Fruit fly (Drosophila melanogaster): ENCODE results near the gene CG13998.

The CG13998 gene

dm6 chr2L:5979957-5980861, 23.6 kb upstream of the CG13998 start (continued):
- peak; percentile 92 for TF ChIP-seq CG1832 (GFP tag; optimal IDR thresholded peaks at IDR 0.05)
- peak; percentile 82 for TF ChIP-seq sens (GFP tag)
- TF ChIP-seq Hmr (GFP tag; optimal IDR thresholded peaks at IDR 0.05), result peak; percentile 39
- TF ChIP-seq Asciz (GFP tag; optimal IDR thresholded peaks at IDR 0.05), result peak; percentile 31
- peak; percentile 17 for TF ChIP-seq CG2120 (GFP tag; optimal IDR thresholded peaks at IDR 0.05)
- TF ChIP-seq cwo (GFP tag; optimal IDR thresholded peaks at IDR 0.05), result peak; percentile 33
- peak; percentile 57 for TF ChIP-seq wek (GFP tag; optimal IDR thresholded peaks at IDR 0.05)
- no peak for TF ChIP-seq lola (GFP tag; optimal IDR thresholded peaks at IDR 0.05)
- peak; percentile 51 for TF ChIP-seq B-H2 (GFP tag; optimal IDR thresholded peaks at IDR 0.05)
- peak; percentile 82 for TF ChIP-seq Jarid2 (GFP tag; optimal IDR thresholded peaks at IDR 0.05)
- peak; percentile 41 for TF ChIP-seq sd (tag; optimal IDR thresholded peaks at IDR 0.05)
- TF ChIP-seq sug (tag; optimal IDR thresholded peaks at IDR 0.05), result peak; percentile 99
- peak; percentile 91 for TF ChIP-seq pros (GFP tag; optimal IDR thresholded peaks at IDR 0.05)
- peak; percentile 13 for TF ChIP-seq CG18011 (GFP tag; optimal IDR thresholded peaks at IDR 0.05)
- TF ChIP-seq lbe (GFP tag; optimal IDR thresholded peaks at IDR 0.05), result peak; percentile 70
- no peak for TF ChIP-seq H2.0 (GFP tag; IDR thresholded peaks at IDR 0.05)
- TF ChIP-seq CG4707 (GFP tag; optimal IDR thresholded peaks at IDR 0.05), result peak; percentile 11
- no peak for TF ChIP-seq MESR4 (GFP tag; optimal IDR thresholded peaks at IDR 0.05)
- peak; percentile 22 for TF ChIP-seq PHDP (tag; optimal IDR thresholded peaks at IDR 0.05)
- TF ChIP-seq Spps (tag; optimal IDR thresholded peaks at IDR 0.05), result peak; percentile 24
- peak; percentile 53 for TF ChIP-seq CG11398 (GFP tag; optimal IDR thresholded peaks at IDR 0.05)
- peak; percentile 82 for TF ChIP-seq Fer1 (GFP tag; optimal IDR thresholded peaks at IDR 0.05)
- TF ChIP-seq her (GFP tag; optimal IDR thresholded peaks at IDR 0.05), result peak; percentile 65
- peak; percentile 16 to 27 for TF ChIP-seq bsh (GFP tag; optimal IDR thresholded peaks at IDR 0.05)
- TF ChIP-seq CG14710 (tag; optimal IDR thresholded peaks at IDR 0.05), result no peak
- peak; percentile 48 for TF ChIP-seq yki (optimal IDR thresholded peaks at IDR 0.05)
- peak; percentile 73 for TF ChIP-seq lab (GFP tag; optimal IDR thresholded peaks at IDR 0.05)
- no peak for TF ChIP-seq zen (tag; optimal IDR thresholded peaks at IDR 0.05)
- peak; percentile 0 for TF ChIP-seq CG4328 (GFP tag; optimal IDR thresholded peaks at IDR 0.05)
- no peak for TF ChIP-seq Hr78 (GFP tag; optimal IDR thresholded peaks at IDR 0.05)
- TF ChIP-seq grau (tag; optimal IDR thresholded peaks at IDR 0.05), result peak; percentile 33
- TF ChIP-seq Stat92E (GFP tag; optimal IDR thresholded peaks at IDR 0.05), result peak in 1 of 3 experiments; percentile 79
- TF ChIP-seq CG17359 (tag; optimal IDR thresholded peaks at IDR 0.05), result peak; percentile 44
- TF ChIP-seq salm (tag; optimal IDR thresholded peaks at IDR 0.05), result peak; percentile 42
- TF ChIP-seq Mes4 (GFP tag; optimal IDR thresholded peaks at IDR 0.05), result peak; percentile 10
- TF ChIP-seq CG31224 (GFP tag; IDR thresholded peaks at IDR 0.05), result no peak
- TF ChIP-seq nerfin-1 (tag; optimal IDR thresholded peaks at IDR 0.05), result peak; percentile 32
- TF ChIP-seq gcm (GFP tag; optimal IDR thresholded peaks at IDR 0.05), result peak; percentile 26
- TF ChIP-seq CG6272 (GFP tag; IDR thresholded peaks at IDR 0.05), result no peak
- no peak for TF ChIP-seq CG4360 (GFP tag; IDR thresholded peaks at IDR 0.05)
- peak in 1 of 2 experiments; percentile 62 for TF ChIP-seq Eip74EF (GFP tag; optimal IDR thresholded peaks at IDR 0.05)
- TF ChIP-seq hkb (optimal IDR thresholded peaks at IDR 0.05), result no peak
- TF ChIP-seq hkb (GFP tag; IDR thresholded peaks at IDR 0.05), result no peak
- TF ChIP-seq kah (GFP tag; optimal IDR thresholded peaks at IDR 0.05), result peak; percentile 9
- no peak for TF ChIP-seq CG11723 (GFP tag; optimal IDR thresholded peaks at IDR 0.05)
- TF ChIP-seq gsb-n (tag; optimal IDR thresholded peaks at IDR 0.05), result peak; percentile 5
- no peak for TF ChIP-seq CG7372 (GFP tag; IDR thresholded peaks at IDR 0.05)

All from whole organism, embryonic.